In genomic region chr2L:12002922-12003791, dm6 we compare ENCODE assay signal across 1 fruit fly cellular context.
TF ChIP-seq lines count a peak whose summit lies in the region.

No protein-coding gene starts in this region.

TF ChIP-seq in whole organism, embryonic, 481 proteins besides CTCF, POLR2A, EP300 and RAD21 (continued from another document):
- TF ChIP-seq jigr1 (GFP tag; IDR thresholded peaks at IDR 0.05; lab: Robert Waterston, UW) (no peak), Doc2 (GFP tag; IDR thresholded peaks at IDR 0.05; lab: Robert Waterston, UW) (no peak), CG17612 (GFP tag; IDR thresholded peaks at IDR 0.05; lab: Robert Waterston, UW) (no peak), seq (GFP tag; IDR thresholded peaks at IDR 0.05; lab: Robert Waterston, UW) (no peak), Elba2 (GFP tag; optimal IDR thresholded peaks at IDR 0.05; lab: Kevin White, UChicago) (peak; percentile 16), gsb-n (tag; optimal IDR thresholded peaks at IDR 0.05; lab: Kevin White, UChicago) (peak; percentile 89), nmo (GFP tag; optimal IDR thresholded peaks at IDR 0.05; lab: Kevin White, UChicago) (peak; percentile 36), p53 (GFP tag; optimal IDR thresholded peaks at IDR 0.05; lab: Kevin White, UChicago) (peak; percentile 68), pzg (GFP tag; optimal IDR thresholded peaks at IDR 0.05; lab: Kevin White, UChicago) (peak; percentile 25), CG11560 (tag; IDR thresholded peaks at IDR 0.05; lab: Robert Waterston, UW) (no peak), Kr (GFP tag; optimal IDR thresholded peaks at IDR 0.05; lab: Kevin White, UChicago) (peak; percentile 13), CG2199 (GFP tag; IDR thresholded peaks at IDR 0.05; lab: Robert Waterston, UW) (no peak), Lhr (GFP tag; optimal IDR thresholded peaks at IDR 0.05; lab: Kevin White, UChicago) (peak; percentile 95), CG15479 (GFP tag; optimal IDR thresholded peaks at IDR 0.05; lab: Kevin White, UChicago) (peak; percentile 93), B-H2 (GFP tag; optimal IDR thresholded peaks at IDR 0.05; lab: Kevin White, UChicago) (peak; percentile 6), Spps (tag; optimal IDR thresholded peaks at IDR 0.05; lab: Kevin White, UChicago) (no peak), Ada2b (GFP tag; IDR thresholded peaks at IDR 0.05; lab: Robert Waterston, UW) (no peak), CG10979 (tag; optimal IDR thresholded peaks at IDR 0.05; lab: Kevin White, UChicago) (peak; percentile 21), CG12769 (tag; optimal IDR thresholded peaks at IDR 0.05; lab: Kevin White, UChicago) (peak; percentile 98), CG7987 (GFP tag; optimal IDR thresholded peaks at IDR 0.05; lab: Kevin White, UChicago) (peak; percentile 54), CG17359 (tag; optimal IDR thresholded peaks at IDR 0.05; lab: Kevin White, UChicago) (peak; percentile 19), Hmr (GFP tag; optimal IDR thresholded peaks at IDR 0.05; lab: Kevin White, UChicago) (peak; percentile 48), CG13296 (GFP tag; optimal IDR thresholded peaks at IDR 0.05; lab: Kevin White, UChicago) (peak; percentile 39), CG6765 (GFP tag; optimal IDR thresholded peaks at IDR 0.05; lab: Kevin White, UChicago) (peak; percentile 15), Dek (tag; optimal IDR thresholded peaks at IDR 0.05; lab: Kevin White, UChicago) (peak; percentile 43), CG13424 (tag; optimal IDR thresholded peaks at IDR 0.05; lab: Kevin White, UChicago) (peak; percentile 60), CG12236 (GFP tag; optimal IDR thresholded peaks at IDR 0.05; lab: Kevin White, UChicago) (no peak), CG2116 (GFP tag; optimal IDR thresholded peaks at IDR 0.05; lab: Kevin White, UChicago) (no peak), Oaz (GFP tag; IDR thresholded peaks at IDR 0.05; lab: Robert Waterston, UW) (no peak), Meics (GFP tag; optimal IDR thresholded peaks at IDR 0.05; lab: Kevin White, UChicago) (peak; percentile 31), pros (GFP tag; optimal IDR thresholded peaks at IDR 0.05; lab: Kevin White, UChicago) (peak; percentile 73), tin (GFP tag; optimal IDR thresholded peaks at IDR 0.05; lab: Kevin White, UChicago) (peak; percentile 32), Nf-YA (GFP tag; IDR thresholded peaks at IDR 0.05; lab: Robert Waterston, UW) (no peak), crp (GFP tag; optimal IDR thresholded peaks at IDR 0.05; lab: Kevin White, UChicago) (peak in 1 of 2 experiments; percentile 58), Hr3 (GFP tag; optimal IDR thresholded peaks at IDR 0.05; lab: Kevin White, UChicago) (peak; percentile 23), CG30403 (GFP tag; optimal IDR thresholded peaks at IDR 0.05; lab: Kevin White, UChicago) (peak; percentile 55), onecut (GFP tag; IDR thresholded peaks at IDR 0.05; lab: Robert Waterston, UW) (peak; percentile 15; the same call in 1 of the 2 replicates), grn (GFP tag; optimal IDR thresholded peaks at IDR 0.05; lab: Kevin White, UChicago) (peak; percentile 89), Hsf (GFP tag; optimal IDR thresholded peaks at IDR 0.05; lab: Kevin White, UChicago) (peak; percentile 11), CG1832 (GFP tag; optimal IDR thresholded peaks at IDR 0.05; lab: Kevin White, UChicago) (no peak), her (GFP tag; optimal IDR thresholded peaks at IDR 0.05; lab: Kevin White, UChicago) (peak; percentile 56), tap (tag; optimal IDR thresholded peaks at IDR 0.05; lab: Kevin White, UChicago) (peak; percentile 48), ash1 (GFP tag; optimal IDR thresholded peaks at IDR 0.05; lab: Kevin White, UChicago) (no peak), CG6854 (GFP tag; optimal IDR thresholded peaks at IDR 0.05; lab: Kevin White, UChicago) (peak; percentile 11), trh (GFP tag; optimal IDR thresholded peaks at IDR 0.05; lab: Kevin White, UChicago) (no peak), CG8924 (tag; optimal IDR thresholded peaks at IDR 0.05; lab: Kevin White, UChicago) (peak; percentile 8), HLHmδ (GFP tag; optimal IDR thresholded peaks at IDR 0.05; lab: Kevin White, UChicago) (peak; percentile 74), NfI (GFP tag; optimal IDR thresholded peaks at IDR 0.05; lab: Kevin White, UChicago) (peak; percentile 59), CG18764 (GFP tag; optimal IDR thresholded peaks at IDR 0.05; lab: Kevin White, UChicago) (peak; percentile 41), az2 (GFP tag; optimal IDR thresholded peaks at IDR 0.05; lab: Kevin White, UChicago) (peak; percentile 53), YL-1 (GFP tag; optimal IDR thresholded peaks at IDR 0.05; lab: Kevin White, UChicago) (no peak), CG31441 (GFP tag; IDR thresholded peaks at IDR 0.05; lab: Robert Waterston, UW) (no peak), CG12659 (GFP tag; optimal IDR thresholded peaks at IDR 0.05; lab: Kevin White, UChicago) (peak; percentile 44), CG7786 (GFP tag; optimal IDR thresholded peaks at IDR 0.05; lab: Kevin White, UChicago) (peak; percentile 15), sqz (GFP tag; optimal IDR thresholded peaks at IDR 0.05; lab: Kevin White, UChicago) (peak; percentile 30), CG6689 (GFP tag; IDR thresholded peaks at IDR 0.05; lab: Robert Waterston, UW) (no peak), CG7556 (GFP tag; optimal IDR thresholded peaks at IDR 0.05; lab: Kevin White, UChicago) (peak; percentile 3), MTF-1 (GFP tag; optimal IDR thresholded peaks at IDR 0.05; lab: Kevin White, UChicago; ENCODE audit: borderline replicate concordance) (peak; percentile 44), Hr78 (GFP tag; optimal IDR thresholded peaks at IDR 0.05; lab: Kevin White, UChicago) (peak in 1 of 2 experiments; percentile 91), h (optimal IDR thresholded peaks at IDR 0.05; lab: Kevin White, UChicago) (peak; percentile 28), nerfin-1 (tag; optimal IDR thresholded peaks at IDR 0.05; lab: Kevin White, UChicago) (peak; percentile 83), CG33213 (GFP tag; optimal IDR thresholded peaks at IDR 0.05; lab: Kevin White, UChicago) (peak; percentile 10), Atf6 (GFP tag; IDR thresholded peaks at IDR 0.05; lab: Robert Waterston, UW) (no peak), CG33557 (GFP tag; optimal IDR thresholded peaks at IDR 0.05; lab: Kevin White, UChicago) (peak; percentile 0), Vsx1 (GFP tag; optimal IDR thresholded peaks at IDR 0.05; lab: Kevin White, UChicago) (no peak)
